Worm (Caenorhabditis elegans) whole organism, L1 larva: ENCODE results near the gene asna-1.

ENCODE experiments used
- C34B4.2 ChIP-seq: sonication (generic microtip); optimal IDR thresholded peaks from 2 replicates; lab custom pipeline; 2017; ENCODE audit warnings: mild to moderate bottlenecking, missing genetic modification characterization, missing compliant biosample characterization
- Y116A8C.19 ChIP-seq: sonication (generic microtip); optimal IDR thresholded peaks from 2 replicates; lab custom pipeline; 2016; ENCODE audit warnings: missing compliant biosample characterization, missing genetic modification characterization, borderline replicate concordance
- aha-1 ChIP-seq: fragments of 150-350 bp; optimal IDR thresholded peaks from 2 replicates; lab custom pipeline; 2014; ENCODE audit warnings: missing biosample characterization, missing genetic modification characterization
- aly-2 ChIP-seq: fragments of 150-350 bp; optimal IDR thresholded peaks from 2 replicates; lab custom pipeline; 2014; ENCODE audit warnings: missing biosample characterization, missing genetic modification characterization
- ceh-63 ChIP-seq: fragments of 200-800 bp; sonication (Bioruptor generic); optimal IDR thresholded peaks from 2 replicates; lab custom pipeline; 2018; ENCODE audit warnings: mild to moderate bottlenecking, missing genetic modification characterization, missing compliant biosample characterization
- ceh-8 ChIP-seq: fragments of 200-800 bp; sonication (Bioruptor generic); optimal IDR thresholded peaks from 2 replicates; lab custom pipeline; 2018; ENCODE audit warnings: mild to moderate bottlenecking, missing genetic modification characterization, moderate library complexity, missing compliant biosample characterization
- ceh-88 ChIP-seq: fragments of 200-800 bp; sonication (Bioruptor generic); IDR thresholded peaks from 2 replicates; pipeline ENCODE4 v1.3.6; 2022; ENCODE audit warnings: missing genetic modification characterization, missing compliant biosample characterization
- ces-1 ChIP-seq: fragments of 150-350 bp; optimal IDR thresholded peaks from 2 replicates; lab custom pipeline; 2014; ENCODE audit warnings: missing biosample characterization, missing genetic modification reagents, missing genetic modification characterization
- dpl-1 ChIP-seq, 3 experiments: fragments of 150-350 bp in 2 of 3; sonication (generic microtip) in 1 of 3; optimal IDR thresholded peaks; 2 replicates each; lab custom pipeline; 2014 to 2017; ENCODE audit warnings: missing biosample characterization in 3 of 3, missing genetic modification characterization in 3 of 3, missing genetic modification reagents in 3 of 3
- dsc-1 ChIP-seq: sonication (generic microtip); optimal IDR thresholded peaks from 2 replicates; lab custom pipeline; 2016; ENCODE audit warnings: mild to moderate bottlenecking, missing genetic modification characterization, missing compliant biosample characterization
- efl-1 ChIP-seq, 4 experiments: fragments of 150-350 bp; optimal IDR thresholded peaks in 3 of 4; peaks in 1 of 4; 1 replicate in 1 of 4; 2 replicates in 3 of 4; lab custom pipeline; 2014; ENCODE audit warnings: missing biosample characterization in 2 of 4, missing genetic modification characterization in 2 of 4, missing genetic modification reagents in 2 of 4
- elt-2 ChIP-seq: sonication (generic microtip); optimal IDR thresholded peaks from 2 replicates; lab custom pipeline; 2016; ENCODE audit warnings: missing genetic modification characterization, mild to moderate bottlenecking, inconsistent platforms, missing compliant biosample characterization, missing genetic modification reagents
- fos-1 ChIP-seq: fragments of 150-350 bp; optimal IDR thresholded peaks from 2 replicates; lab custom pipeline; 2014; ENCODE audit warnings: missing biosample characterization, missing genetic modification characterization
- grh-1 ChIP-seq: fragments of 200-800 bp; sonication (Bioruptor generic); IDR thresholded peaks from 2 replicates; pipeline ENCODE4 v1.3.6; 2022; ENCODE audit warnings: missing genetic modification reagents, missing genetic modification characterization, missing compliant biosample characterization
- hlh-17 ChIP-seq: fragments of 200-800 bp; sonication (Bioruptor generic); optimal IDR thresholded peaks from 2 replicates; lab custom pipeline; 2018; ENCODE audit warnings: missing genetic modification characterization, mild to moderate bottlenecking, missing compliant biosample characterization, moderate library complexity, borderline replicate concordance
- irx-1 ChIP-seq: sonication (generic microtip); optimal IDR thresholded peaks from 2 replicates; lab custom pipeline; 2016; ENCODE audit warnings: missing genetic modification characterization, missing compliant biosample characterization
- jun-1 ChIP-seq: fragments of 150-350 bp; optimal IDR thresholded peaks from 2 replicates; lab custom pipeline; 2014; ENCODE audit warnings: missing biosample characterization, missing genetic modification reagents, missing genetic modification characterization
- lin-14 ChIP-seq: fragments of 200-800 bp; sonication (Bioruptor generic); optimal IDR thresholded peaks from 2 replicates; lab custom pipeline; 2018; ENCODE audit warnings: mild to moderate bottlenecking, missing genetic modification characterization, moderate library complexity, missing compliant biosample characterization
- lin-15B ChIP-seq: fragments of 150-350 bp; sonication (generic microtip); optimal IDR thresholded peaks from 3 replicates; lab custom pipeline; 2014; ENCODE audit warnings: missing biosample characterization, missing genetic modification characterization
- lin-39 ChIP-seq: fragments of 150-350 bp; optimal IDR thresholded peaks from 2 replicates; lab custom pipeline; 2014; ENCODE audit warnings: missing biosample characterization, missing genetic modification reagents, missing genetic modification characterization
- lir-3 ChIP-seq: sonication (generic microtip); optimal IDR thresholded peaks from 2 replicates; lab custom pipeline; 2016; ENCODE audit warnings: mild to moderate bottlenecking, missing genetic modification characterization, moderate library complexity, missing compliant biosample characterization; ENCODE audit not compliant: poor library complexity
- mab-9 ChIP-seq: fragments of 200-800 bp; sonication (Bioruptor generic); IDR thresholded peaks from 2 replicates; pipeline ENCODE4 v1.3.6; 2022; ENCODE audit warnings: missing genetic modification reagents, missing genetic modification characterization, missing compliant biosample characterization
- mdl-1 ChIP-seq, 2 experiments: fragments of 150-350 bp; optimal IDR thresholded peaks; 2 replicates each; lab custom pipeline; 2014 to 2017; ENCODE audit warnings: missing biosample characterization in 2 of 2, missing genetic modification characterization in 2 of 2, inconsistent platforms in 1 of 2
- mef-2 ChIP-seq: fragments of 150-350 bp; optimal IDR thresholded peaks from 2 replicates; lab custom pipeline; 2014; ENCODE audit warnings: missing biosample characterization, missing genetic modification characterization
- nhr-19 ChIP-seq: fragments of 200-800 bp; sonication (Bioruptor generic); conservative IDR thresholded peaks from 2 replicates; pipeline ENCODE4 v1.3.6; 2022; ENCODE audit warnings: missing genetic modification characterization, missing compliant biosample characterization
- nhr-20 ChIP-seq: sonication (generic microtip); optimal IDR thresholded peaks from 2 replicates; lab custom pipeline; 2016; ENCODE audit warnings: mild to moderate bottlenecking, missing genetic modification characterization, missing compliant biosample characterization
- nhr-28 ChIP-seq: fragments of 150-350 bp; optimal IDR thresholded peaks from 2 replicates; lab custom pipeline; 2014; ENCODE audit warnings: missing biosample characterization, missing genetic modification characterization
- nhr-71 ChIP-seq: sonication (generic microtip); optimal IDR thresholded peaks from 2 replicates; lab custom pipeline; 2016; ENCODE audit warnings: mild to moderate bottlenecking, missing genetic modification characterization, moderate library complexity, missing compliant biosample characterization
- nhr-76 ChIP-seq: sonication (generic microtip); optimal IDR thresholded peaks from 2 replicates; lab custom pipeline; 2017; ENCODE audit warnings: missing biosample characterization, missing genetic modification characterization
- nhr-77 ChIP-seq: fragments of 150-350 bp; optimal IDR thresholded peaks from 2 replicates; lab custom pipeline; 2014; ENCODE audit warnings: missing biosample characterization, missing genetic modification characterization
- nhr-85 ChIP-seq: sonication (generic microtip); peaks from one replicate; lab custom pipeline; 2016; ENCODE audit warnings: missing genetic modification characterization, inconsistent platforms, missing compliant biosample characterization
- nhr-90 ChIP-seq: sonication (generic microtip); optimal IDR thresholded peaks from 2 replicates; lab custom pipeline; 2016; ENCODE audit warnings: mild to moderate bottlenecking, missing genetic modification characterization, missing compliant biosample characterization; ENCODE audit not compliant: poor library complexity
- snu-23 ChIP-seq: sonication (generic microtip); optimal IDR thresholded peaks from 2 replicates; lab custom pipeline; 2016; ENCODE audit warnings: missing genetic modification characterization, missing compliant biosample characterization
- sptf-1 ChIP-seq: fragments of 150-350 bp; optimal IDR thresholded peaks from 2 replicates; lab custom pipeline; 2014; ENCODE audit warnings: missing biosample characterization, missing genetic modification characterization
- sup-37 ChIP-seq: fragments of 200-800 bp; sonication (Bioruptor generic); optimal IDR thresholded peaks from 2 replicates; lab custom pipeline; 2018; ENCODE audit warnings: mild to moderate bottlenecking, missing genetic modification characterization, missing compliant biosample characterization
- tbx-2 ChIP-seq: sonication (generic microtip); optimal IDR thresholded peaks from 2 replicates; lab custom pipeline; 2016; ENCODE audit warnings: missing genetic modification characterization, missing compliant biosample characterization
- tlp-1 ChIP-seq: fragments of 150-350 bp; optimal IDR thresholded peaks from 2 replicates; lab custom pipeline; 2014; ENCODE audit warnings: missing biosample characterization, missing genetic modification characterization
- unc-130 ChIP-seq: fragments of 150-350 bp; optimal IDR thresholded peaks from 2 replicates; lab custom pipeline; 2017; ENCODE audit warnings: missing biosample characterization, missing genetic modification characterization, inconsistent platforms
- unc-30 ChIP-seq: sonication (generic microtip); optimal IDR thresholded peaks from 2 replicates; lab custom pipeline; 2017; ENCODE audit warnings: missing biosample characterization, missing genetic modification characterization
- unc-86 ChIP-seq: sonication (generic microtip); optimal IDR thresholded peaks from 2 replicates; lab custom pipeline; 2016; ENCODE audit warnings: missing genetic modification characterization, missing compliant biosample characterization
- unc-98 ChIP-seq: fragments of 200-800 bp; sonication (Bioruptor generic); IDR thresholded peaks from 2 replicates; pipeline ENCODE4 v1.3.6; 2022; ENCODE audit warnings: missing genetic modification characterization, missing compliant biosample characterization
- zag-1 ChIP-seq: fragments of 150-350 bp; optimal IDR thresholded peaks from 2 replicates; lab custom pipeline; 2014; ENCODE audit warnings: missing biosample characterization, missing genetic modification characterization
- ztf-11 ChIP-seq, 2 experiments: sonication (generic microtip); optimal IDR thresholded peaks; 2 replicates each; lab custom pipeline; 2016 to 2017; ENCODE audit warnings: missing genetic modification characterization in 2 of 2, missing biosample characterization in 1 of 2, missing compliant biosample characterization in 1 of 2

The asna-1 gene

ce11 chrIII:8913469-8913868 is 18.6 kb downstream of the asna-1 start, which contains the start of gene trxr-2:
trxr-2 (plus strand) TSS chrIII:8913769.
- TF ChIP-seq ceh-88 (GFP tag; lab: Robert Waterston, UW) (no peak), ceh-63 (GFP tag; lab: Kevin White, UChicago) (no peak), mef-2 (no peak), nhr-85 (tag; lab: Kevin White, UChicago) (no peak)

- TF ChIP-seq hlh-17 (GFP tag; lab: Kevin White, UChicago), result no peak
- TF ChIP-seq tlp-1, result no peak
- TF ChIP-seq nhr-28 (tag; lab: Kevin White, UChicago), result no peak
- TF ChIP-seq nhr-85 (tag; lab: Kevin White, UChicago), result no peak
- no peak for TF ChIP-seq nhr-19 (GFP tag; lab: Robert Waterston, UW)
- TF ChIP-seq ces-1 (GFP tag; lab: Kevin White, UChicago), result no peak
- no peak for TF ChIP-seq efl-1 (optimal IDR thresholded peaks at IDR 0.05; lab: Kevin White, UChicago)
- TF ChIP-seq efl-1 (GFP tag; optimal IDR thresholded peaks at IDR 0.05 in 1 of 2; lab: Kevin White, UChicago), result no peak
These were observed 23.0 kb downstream of the asna-1 start, which contains the start of gene cdc-25.3 for ce11 chrIII:8917879-8918381. cdc-25.3 (minus strand) TSS chrIII:8917929.

- TF ChIP-seq mef-2 (no peak), dsc-1 (no peak), efl-1 (optimal IDR thresholded peaks at IDR 0.05; lab: Kevin White, UChicago) (no peak), efl-1 (GFP tag; optimal IDR thresholded peaks at IDR 0.05 in 1 of 2; lab: Kevin White, UChicago) (peak in 1 of 2 experiments; percentile 23), nhr-76 (no peak), ztf-11 (tag; optimal IDR thresholded peaks at IDR 0.05; lab: Kevin White, UChicago) (no peak), tbx-2 (tag; lab: Kevin White, UChicago) (no peak)
These were observed 24.9 kb downstream of the asna-1 start, which contains the start of gene ZK637.15 for ce11 chrIII:8919784-8920183. ZK637.15 (plus strand) TSS chrIII:8920084.

ce11 chrIII:8922061-8922460 is 27.2 kb downstream of the asna-1 start:
- no peak for TF ChIP-seq dpl-1 (GFP tag; optimal IDR thresholded peaks at IDR 0.05; lab: Kevin White, UChicago)
- no peak for TF ChIP-seq aha-1 (tag; lab: Kevin White, UChicago)
- no peak for TF ChIP-seq grh-1 (GFP tag; lab: Robert Waterston, UW)
- no peak for TF ChIP-seq Y116A8C.19 (tag; lab: Kevin White, UChicago)
- no peak for TF ChIP-seq mab-9 (GFP tag; lab: Robert Waterston, UW)
- no peak for TF ChIP-seq unc-30
- TF ChIP-seq lin-39 (tag; lab: Kevin White, UChicago), result no peak
- TF ChIP-seq nhr-20 (tag; lab: Kevin White, UChicago), result peak; percentile 65
- no peak for TF ChIP-seq sup-37 (GFP tag; lab: Kevin White, UChicago)
- TF ChIP-seq nhr-90, result no peak
- peak in 1 of 2 experiments; percentile 2 for TF ChIP-seq mdl-1 (tag; optimal IDR thresholded peaks at IDR 0.05; lab: Kevin White, UChicago)
- TF ChIP-seq unc-130, result no peak
- TF ChIP-seq ceh-8 (GFP tag; lab: Kevin White, UChicago), result no peak
- TF ChIP-seq unc-86 (tag; lab: Kevin White, UChicago), result no peak
- TF ChIP-seq efl-1 (optimal IDR thresholded peaks at IDR 0.05; lab: Kevin White, UChicago), result peak in 1 of 2 experiments; percentile 24
- peak in 1 of 2 experiments; percentile 58 for TF ChIP-seq efl-1 (GFP tag; optimal IDR thresholded peaks at IDR 0.05 in 1 of 2; lab: Kevin White, UChicago)
- TF ChIP-seq C34B4.2 (tag; lab: Kevin White, UChicago), result no peak
- peak; percentile 29; the same call in 1 of the 2 replicates for TF ChIP-seq nhr-19 (GFP tag; lab: Robert Waterston, UW)
- TF ChIP-seq hlh-17 (GFP tag; lab: Kevin White, UChicago), result no peak
- no peak for TF ChIP-seq nhr-77 (tag; lab: Kevin White, UChicago)
- TF ChIP-seq ceh-63 (GFP tag; lab: Kevin White, UChicago), result no peak
- peak; percentile 54 for TF ChIP-seq nhr-71 (tag; lab: Kevin White, UChicago)
- no peak for TF ChIP-seq nhr-76
- TF ChIP-seq aly-2 (tag; lab: Kevin White, UChicago), result no peak
- TF ChIP-seq ceh-88 (GFP tag; lab: Robert Waterston, UW), result no peak
- peak; percentile 55 for TF ChIP-seq snu-23 (GFP tag; lab: Kevin White, UChicago)
- no peak for TF ChIP-seq lin-15B (tag; lab: Kevin White, UChicago)
- TF ChIP-seq jun-1 (tag; lab: Kevin White, UChicago), result no peak
- no peak for TF ChIP-seq zag-1 (tag; lab: Kevin White, UChicago)
- no peak for TF ChIP-seq nhr-28 (tag; lab: Kevin White, UChicago)
- TF ChIP-seq fos-1, result no peak
- TF ChIP-seq tlp-1, result no peak
- TF ChIP-seq lin-14 (GFP tag; lab: Kevin White, UChicago), result peak; percentile 68
- TF ChIP-seq lir-3 (tag; lab: Kevin White, UChicago), result no peak
- TF ChIP-seq irx-1 (tag; lab: Kevin White, UChicago), result no peak
- no peak for TF ChIP-seq elt-2 (tag; lab: Kevin White, UChicago)
- TF ChIP-seq unc-98, result no peak
- TF ChIP-seq tbx-2 (tag; lab: Kevin White, UChicago), result no peak
- TF ChIP-seq sptf-1 (tag; lab: Kevin White, UChicago), result no peak
